Fruit fly (Drosophila melanogaster) whole organism, prepupa: Measurements from ENCODE around the gene Cyp313b1.
A peak's percentile ranks its signal among the peaks of the same experiment; 100 is the strongest.

Experiments
- Blimp-1 ChIP-seq: fragments of 200-800 bp; sonication (Bioruptor generic); optimal IDR thresholded peaks from 3 replicates; lab custom pipeline; 2017; ENCODE audit warnings: missing biosample characterization, missing genetic modification characterization, mild to moderate bottlenecking, moderate library complexity, missing genetic modification reagents
- OdsH ChIP-seq: fragments of 200-800 bp; sonication (Bioruptor generic); optimal IDR thresholded peaks from 3 replicates; lab custom pipeline; 2016; ENCODE audit warnings: missing biosample characterization, missing genetic modification characterization
- acj6 ChIP-seq: fragments of 200-800 bp; sonication (Bioruptor generic); optimal IDR thresholded peaks from 3 replicates; lab custom pipeline; 2016; ENCODE audit warnings: missing biosample characterization, missing genetic modification characterization

dm6 chr3R:8663668-8664283, 18.3 kb upstream of the Cyp313b1 start, which contains the start of gene CG8032:
- TF ChIP-seq acj6 (GFP tag; lab: Kevin White, UChicago) (peak; percentile 27), OdsH (GFP tag; lab: Kevin White, UChicago) (peak; percentile 43), Blimp-1 (GFP tag; lab: Kevin White, UChicago) (no peak)
